Fruit fly (Drosophila melanogaster) whole organism, embryonic: ENCODE data around the gene Hecw.

ENCODE experiments used
- Aef1 ChIP-seq: fragments of 200-800 bp; sonication (Bioruptor generic); IDR thresholded peaks from 3 replicates; pipeline ENCODE4 v1.3.6; 2022; ENCODE audit warnings: missing biosample characterization, missing genetic modification characterization
- Awh ChIP-seq: fragments of 200-800 bp; sonication (Bioruptor generic); IDR thresholded peaks from 2 replicates; pipeline ENCODE4, ENCODE4 v1.3.6; 2022; ENCODE audit warnings: missing biosample characterization, missing genetic modification characterization
- CG10431 ChIP-seq: fragments of 200-800 bp; sonication (Bioruptor generic); optimal IDR thresholded peaks from 3 replicates; lab custom pipeline; 2018; ENCODE audit warnings: missing biosample characterization, mild to moderate bottlenecking, missing genetic modification characterization
- CG11247 ChIP-seq: fragments of 200-800 bp; sonication (Bioruptor generic); IDR thresholded peaks from 2 replicates; pipeline ENCODE4 v1.3.6; 2022; ENCODE audit warnings: missing biosample characterization, missing genetic modification characterization
- CG12659 ChIP-seq: fragments of 200-800 bp; sonication (Bioruptor generic); optimal IDR thresholded peaks from 3 replicates; lab custom pipeline; 2017; ENCODE audit warnings: mild to moderate bottlenecking, missing biosample characterization, missing genetic modification reagents, missing genetic modification characterization
- CG13775 ChIP-seq: fragments of 200-800 bp; sonication (Bioruptor generic); optimal IDR thresholded peaks from 3 replicates; lab custom pipeline; 2017; ENCODE audit warnings: missing biosample characterization, mild to moderate bottlenecking, missing genetic modification characterization
- CG15269 ChIP-seq: fragments of 200-800 bp; sonication (Bioruptor generic); optimal IDR thresholded peaks from 2 replicates; lab custom pipeline; 2018; ENCODE audit warnings: missing biosample characterization, mild to moderate bottlenecking, missing genetic modification characterization, moderate library complexity
- CG15479 ChIP-seq: fragments of 200-800 bp; sonication (Bioruptor generic); optimal IDR thresholded peaks from 3 replicates; lab custom pipeline; 2019; ENCODE audit warnings: missing biosample characterization, mild to moderate bottlenecking, missing genetic modification characterization, moderate library complexity
- CG30431 ChIP-seq: fragments of 200-800 bp; sonication (Bioruptor generic); optimal IDR thresholded peaks from 2 replicates; lab custom pipeline; 2017; ENCODE audit warnings: missing biosample characterization, missing genetic modification characterization
- CG3065 ChIP-seq: fragments of 200-800 bp; sonication (Bioruptor generic); optimal IDR thresholded peaks from 2 replicates; lab custom pipeline; 2016; ENCODE audit warnings: missing biosample characterization, missing genetic modification characterization
- CG33557 ChIP-seq: fragments of 200-800 bp; sonication (Bioruptor generic); optimal IDR thresholded peaks from 2 replicates; lab custom pipeline; 2019; ENCODE audit warnings: missing biosample characterization, mild to moderate bottlenecking, missing genetic modification characterization, moderate library complexity
- CG3726 ChIP-seq: fragments of 200-800 bp; sonication (Bioruptor generic); IDR thresholded peaks from 3 replicates; pipeline ENCODE4, ENCODE4 v1.3.6; 2022; ENCODE audit warnings: missing biosample characterization, missing genetic modification characterization
- CG4730 ChIP-seq: fragments of 200-800 bp; sonication (Bioruptor generic); IDR thresholded peaks from 2 replicates; pipeline ENCODE4 v1.3.6; 2022; ENCODE audit warnings: missing biosample characterization, missing genetic modification characterization
- CG5953 ChIP-seq: fragments of 200-800 bp; sonication (Bioruptor generic); IDR thresholded peaks from 2 replicates; pipeline ENCODE4 v1.3.6; 2022; ENCODE audit warnings: missing biosample characterization, missing genetic modification characterization
- CG6272 ChIP-seq: fragments of 200-800 bp; sonication (Bioruptor generic); IDR thresholded peaks from 2 replicates; pipeline ENCODE4 v1.3.6; 2022; ENCODE audit warnings: missing biosample characterization, missing genetic modification characterization
- CG7271 ChIP-seq: fragments of 200-800 bp; sonication (Bioruptor generic); optimal IDR thresholded peaks from 2 replicates; lab custom pipeline; 2018; ENCODE audit warnings: missing biosample characterization, mild to moderate bottlenecking, missing genetic modification characterization, moderate library complexity
- CG7556 ChIP-seq: fragments of 200-800 bp; sonication (Bioruptor generic); optimal IDR thresholded peaks from 2 replicates; lab custom pipeline; 2017; ENCODE audit warnings: missing biosample characterization, mild to moderate bottlenecking, missing genetic modification characterization
- CG7786 ChIP-seq: fragments of 200-800 bp; sonication (Bioruptor generic); optimal IDR thresholded peaks from 2 replicates; lab custom pipeline; 2016; ENCODE audit warnings: missing biosample characterization, missing genetic modification characterization
- CG7963 ChIP-seq: fragments of 200-800 bp; sonication (Bioruptor generic); IDR thresholded peaks from 3 replicates; pipeline ENCODE4 v1.3.6; 2022; ENCODE audit warnings: missing biosample characterization, missing genetic modification characterization; ENCODE audit not compliant: partially characterized antibody
- CG9215 ChIP-seq: fragments of 200-800 bp; sonication (Bioruptor generic); IDR thresholded peaks from 2 replicates; pipeline ENCODE4 v1.3.6; 2022; ENCODE audit warnings: missing biosample characterization, missing genetic modification characterization
- CG9727 ChIP-seq: fragments of 200-800 bp; sonication (Bioruptor generic); optimal IDR thresholded peaks from 3 replicates; lab custom pipeline; 2017; ENCODE audit warnings: missing biosample characterization, mild to moderate bottlenecking, missing genetic modification characterization
- CG9932 ChIP-seq: fragments of 200-800 bp; sonication (Bioruptor generic); IDR thresholded peaks from 2 replicates; pipeline ENCODE4 v1.3.6; 2022; ENCODE audit warnings: missing biosample characterization, missing genetic modification characterization
- CHES-1-like ChIP-seq: fragments of 200-800 bp; sonication (Bioruptor generic); optimal IDR thresholded peaks from 2 replicates; lab custom pipeline; 2016; ENCODE audit warnings: missing biosample characterization, missing genetic modification characterization
- CoRest ChIP-seq: fragments of 200-800 bp; sonication (Bioruptor generic); optimal IDR thresholded peaks from 3 replicates; lab custom pipeline; 2018; ENCODE audit warnings: missing biosample characterization, mild to moderate bottlenecking, missing genetic modification characterization, moderate library complexity
- Eip74EF ChIP-seq, 2 experiments: fragments of 200-800 bp in 1 of 2; fragments of >200 bp in 1 of 2; sonication (Bioruptor generic) in 1 of 2; optimal IDR thresholded peaks; 2 replicates each; lab custom pipeline; 2017 to 2019; ENCODE audit warnings: missing biosample characterization in 2 of 2, missing genetic modification characterization in 2 of 2, mild to moderate bottlenecking in 1 of 2, moderate library complexity in 1 of 2
- H2.0 ChIP-seq: fragments of 200-800 bp; sonication (Bioruptor generic); IDR thresholded peaks from 2 replicates; pipeline ENCODE4 v1.3.6; 2022; ENCODE audit warnings: missing biosample characterization, missing genetic modification characterization
- Lim3 ChIP-seq: fragments of 200-800 bp; sonication (Bioruptor generic); IDR thresholded peaks from 2 replicates; pipeline ENCODE4 v1.3.6; 2022; ENCODE audit warnings: missing biosample characterization, missing genetic modification characterization
- Rfx ChIP-seq: fragments of 200-800 bp; sonication (Bioruptor generic); IDR thresholded peaks from 2 replicates; pipeline ENCODE4 v1.3.6; 2022; ENCODE audit warnings: missing biosample characterization, missing genetic modification characterization
- Rx ChIP-seq: fragments of 200-800 bp; sonication (Bioruptor generic); IDR thresholded peaks from 2 replicates; pipeline ENCODE4 v1.3.6; 2022; ENCODE audit warnings: missing biosample characterization, missing genetic modification characterization
- Sox102F ChIP-seq: fragments of 200-800 bp; sonication (Bioruptor generic); optimal IDR thresholded peaks from 2 replicates; lab custom pipeline; 2018; ENCODE audit warnings: missing biosample characterization, mild to moderate bottlenecking, missing genetic modification characterization, moderate library complexity
- Sry-δ ChIP-seq: fragments of 200-800 bp; sonication (Bioruptor generic); optimal IDR thresholded peaks from 2 replicates; lab custom pipeline; 2016; ENCODE audit warnings: missing biosample characterization, missing genetic modification characterization
- Xbp1 ChIP-seq: fragments of 200-800 bp; sonication (Bioruptor generic); optimal IDR thresholded peaks from 3 replicates; lab custom pipeline; 2016; ENCODE audit warnings: missing biosample characterization, mild to moderate bottlenecking, missing genetic modification characterization
- bab2 ChIP-seq: fragments of 200-800 bp; sonication (Bioruptor generic); optimal IDR thresholded peaks from 2 replicates; lab custom pipeline; 2016; ENCODE audit warnings: missing biosample characterization, missing genetic modification characterization
- btn ChIP-seq: fragments of 200-800 bp; sonication (Bioruptor generic); optimal IDR thresholded peaks from 2 replicates; lab custom pipeline; 2016; ENCODE audit warnings: missing biosample characterization, missing genetic modification characterization
- cas ChIP-seq: fragments of 200-800 bp; sonication (Bioruptor generic); IDR thresholded peaks from 2 replicates; pipeline ENCODE4 v1.3.6; 2022; ENCODE audit warnings: missing biosample characterization, missing genetic modification characterization
- da ChIP-seq: fragments of 200-800 bp; sonication (Bioruptor generic); optimal IDR thresholded peaks from 2 replicates; lab custom pipeline; 2016; ENCODE audit warnings: missing biosample characterization, missing genetic modification characterization
- eve ChIP-seq, 2 experiments: fragments of >200 bp; optimal IDR thresholded peaks; 2 replicates each; lab custom pipeline; 2017; ENCODE audit warnings: missing biosample characterization in 2 of 2, missing genetic modification characterization in 2 of 2
- gcm ChIP-seq: fragments of 200-800 bp; sonication (Bioruptor generic); optimal IDR thresholded peaks from 2 replicates; lab custom pipeline; 2019; ENCODE audit warnings: missing biosample characterization, mild to moderate bottlenecking, missing genetic modification characterization, moderate library complexity
- grn ChIP-seq: fragments of 200-800 bp; sonication (Bioruptor generic); optimal IDR thresholded peaks from 3 replicates; lab custom pipeline; 2017; ENCODE audit warnings: missing biosample characterization, missing genetic modification characterization
- hkb ChIP-seq, 2 experiments: fragments of 200-800 bp in 1 of 2; fragments of >200 bp in 1 of 2; sonication (Bioruptor generic) in 1 of 2; IDR thresholded peaks in 1 of 2; optimal IDR thresholded peaks in 1 of 2; 2 replicates each; pipeline versions ENCODE4 v1.3.6 to Lab custom; 2017 to 2022; ENCODE audit warnings: missing biosample characterization in 1 of 2, missing genetic modification characterization in 1 of 2
- hth ChIP-seq: fragments of >200 bp; optimal IDR thresholded peaks from 2 replicates; lab custom pipeline; 2017; ENCODE audit warnings: inconsistent platforms
- knrl ChIP-seq: fragments of 200-800 bp; sonication (Bioruptor generic); IDR thresholded peaks from 3 replicates; pipeline ENCODE4 v1.3.6; 2022; ENCODE audit warnings: missing biosample characterization, missing genetic modification characterization; ENCODE audit not compliant: partially characterized antibody
- mirr ChIP-seq: fragments of 200-800 bp; sonication (Bioruptor generic); optimal IDR thresholded peaks from 3 replicates; lab custom pipeline; 2018; ENCODE audit warnings: missing biosample characterization, mild to moderate bottlenecking, missing genetic modification characterization
- nau ChIP-seq: fragments of 200-800 bp; sonication (Bioruptor generic); optimal IDR thresholded peaks from 3 replicates; lab custom pipeline; 2017; ENCODE audit warnings: missing biosample characterization, mild to moderate bottlenecking, missing genetic modification characterization, missing genetic modification reagents
- pan ChIP-seq, 4 experiments: fragments of >200 bp in 3 of 4; fragments of 200-800 bp in 1 of 4; sonication (Bioruptor generic) in 1 of 4; optimal IDR thresholded peaks in 3 of 4; IDR thresholded peaks in 1 of 4; 2 replicates each; pipeline versions ENCODE4 v1.3.6 to Lab custom; 2017 to 2022; ENCODE audit warnings: missing biosample characterization in 2 of 4, missing genetic modification characterization in 2 of 4, mixed read lengths in 1 of 4
- repo ChIP-seq: fragments of 200-800 bp; sonication (Bioruptor generic); optimal IDR thresholded peaks from 2 replicates; lab custom pipeline; 2016; ENCODE audit warnings: missing biosample characterization, missing genetic modification characterization
- sens ChIP-seq: fragments of 200-800 bp; sonication (Bioruptor generic); peaks from one replicate; lab custom pipeline; 2016; ENCODE audit warnings: missing biosample characterization, missing genetic modification characterization
- wek ChIP-seq: fragments of 200-800 bp; sonication (Bioruptor generic); optimal IDR thresholded peaks from 3 replicates; lab custom pipeline; 2018; ENCODE audit warnings: missing biosample characterization, mild to moderate bottlenecking, missing genetic modification characterization, moderate library complexity
- zf30C ChIP-seq: fragments of 200-800 bp; sonication (Bioruptor generic); optimal IDR thresholded peaks from 3 replicates; lab custom pipeline; 2018; ENCODE audit warnings: missing biosample characterization, mild to moderate bottlenecking, missing genetic modification characterization

The Hecw gene

dm6 chrX:9585359-9586002 is 23.3 kb upstream of the Hecw start, which contains the start of gene Hex-A (continued):
- TF ChIP-seq mirr (peak; percentile 96), CG9932 (GFP tag; lab: Robert Waterston, UW) (peak; percentile 85), CG9215 (peak; percentile 79), CG7271 (tag; lab: Kevin White, UChicago) (peak; percentile 67), btn (peak; percentile 81), CG7556 (GFP tag; lab: Kevin White, UChicago) (peak; percentile 99), nau (GFP tag; lab: Kevin White, UChicago) (peak; percentile 97), pan (optimal IDR thresholded peaks at IDR 0.05; lab: Kevin White, UChicago) (no peak), pan (GFP tag; optimal IDR thresholded peaks at IDR 0.05 in 1 of 2, IDR thresholded peaks at IDR 0.05 in 1 of 2) (peak in 1 of 2 experiments; percentile 92), CG9727 (GFP tag; lab: Kevin White, UChicago) (peak; percentile 98), CG30431 (GFP tag; lab: Kevin White, UChicago) (peak; percentile 84), CG6272 (peak; percentile 61), CG3065 (peak; percentile 34), H2.0 (GFP tag; lab: Robert Waterston, UW) (peak; percentile 85), CG33557 (GFP tag; lab: Kevin White, UChicago) (peak; percentile 95), CG13775 (peak; percentile 97), repo (GFP tag; lab: Kevin White, UChicago) (peak; percentile 90), Awh (GFP tag; lab: Robert Waterston, UW) (peak; percentile 90), grn (GFP tag; lab: Kevin White, UChicago) (peak; percentile 80), CG12659 (peak; percentile 98), CG5953 (GFP tag; lab: Robert Waterston, UW) (peak; percentile 88), CHES-1-like (GFP tag; lab: Kevin White, UChicago) (peak; percentile 95), CG11247 (peak; percentile 87), da (peak; percentile 80), cas (GFP tag; lab: Robert Waterston, UW) (peak; percentile 73; the same call in 1 of the 2 replicates), wek (GFP tag; lab: Kevin White, UChicago) (peak; percentile 79), CoRest (tag; lab: Kevin White, UChicago) (peak; percentile 99), Eip74EF (GFP tag; optimal IDR thresholded peaks at IDR 0.05; lab: Kevin White, UChicago) (peak in 1 of 2 experiments; percentile 99), Rfx (peak; percentile 94), CG7963 (GFP tag; lab: Robert Waterston, UW) (no peak), CG15479 (GFP tag; lab: Kevin White, UChicago) (no peak), CG7786 (GFP tag; lab: Kevin White, UChicago) (peak; percentile 92), Lim3 (peak; percentile 69), CG3726 (GFP tag; lab: Robert Waterston, UW) (peak; percentile 80; the same call in 2 of the 3 replicates), CG15269 (tag; lab: Kevin White, UChicago) (peak; percentile 98), Aef1 (GFP tag; lab: Robert Waterston, UW) (peak; percentile 86), knrl (no peak), CG10431 (GFP tag; lab: Kevin White, UChicago) (peak; percentile 91), hkb (optimal IDR thresholded peaks at IDR 0.05; lab: Kevin White, UChicago) (no peak), hkb (GFP tag; IDR thresholded peaks at IDR 0.05; lab: Robert Waterston, UW) (peak; percentile 95), sens (GFP tag; lab: Kevin White, UChicago) (peak; percentile 99), zf30C (GFP tag; lab: Kevin White, UChicago) (peak; percentile 4), Sox102F (GFP tag; lab: Kevin White, UChicago) (peak; percentile 97), CG4730 (GFP tag; lab: Robert Waterston, UW) (peak; percentile 71), Xbp1 (GFP tag; lab: Kevin White, UChicago) (peak; percentile 92), Sry-δ (peak; percentile 62), Rx (GFP tag; lab: Robert Waterston, UW) (peak; percentile 76), gcm (GFP tag; lab: Kevin White, UChicago) (peak; percentile 97), bab2 (GFP tag; lab: Kevin White, UChicago) (peak; percentile 95), eve (GFP tag; optimal IDR thresholded peaks at IDR 0.05; lab: Kevin White, UChicago) (peak in 1 of 2 experiments; percentile 100), hth (lab: Kevin White, UChicago) (no peak)
